Fruit fly (Drosophila melanogaster): ENCODE data around the gene CG6324.
A peak's percentile ranks its signal among the peaks of the same experiment; 100 is the strongest.

The CG6324 gene

dm6 chrX:15482236-15482660, 6.4 kb downstream of the CG6324 start, which contains the start of gene CG6340 (continued):
- TF ChIP-seq hkb (optimal IDR thresholded peaks at IDR 0.05), result no peak
- no peak for TF ChIP-seq hkb (GFP tag; IDR thresholded peaks at IDR 0.05)
- TF ChIP-seq Hsf (GFP tag; optimal IDR thresholded peaks at IDR 0.05), result no peak
- TF ChIP-seq eve (GFP tag; optimal IDR thresholded peaks at IDR 0.05), result no peak
- TF ChIP-seq CG10366 (GFP tag; IDR thresholded peaks at IDR 0.05), result no peak
- no peak for TF ChIP-seq CG4360 (GFP tag; IDR thresholded peaks at IDR 0.05)
- TF ChIP-seq gsb-n (tag; optimal IDR thresholded peaks at IDR 0.05), result no peak
- TF ChIP-seq maf-S (GFP tag; optimal IDR thresholded peaks at IDR 0.05), result no peak
- peak; percentile 21 for TF ChIP-seq CG4617 (GFP tag; optimal IDR thresholded peaks at IDR 0.05; ENCODE audit: borderline replicate concordance)
- TF ChIP-seq Dfd (GFP tag; optimal IDR thresholded peaks at IDR 0.05), result no peak
- TF ChIP-seq Bgb (GFP tag; IDR thresholded peaks at IDR 0.05; ENCODE audit: partially characterized antibody), result peak; percentile 86
- TF ChIP-seq Xrp1 (GFP tag; IDR thresholded peaks at IDR 0.05), result no peak
- no peak for TF ChIP-seq CG1233 (GFP tag; optimal IDR thresholded peaks at IDR 0.05)
- TF ChIP-seq ab (GFP tag; optimal IDR thresholded peaks at IDR 0.05), result no peak
- no peak for TF ChIP-seq BtbVII (GFP tag; optimal IDR thresholded peaks at IDR 0.05)
- TF ChIP-seq hth (optimal IDR thresholded peaks at IDR 0.05), result no peak
- no peak for TF ChIP-seq da (GFP tag; optimal IDR thresholded peaks at IDR 0.05)
- no peak for TF ChIP-seq CG16779 (GFP tag; IDR thresholded peaks at IDR 0.05)
- no peak for TF ChIP-seq tap (tag; optimal IDR thresholded peaks at IDR 0.05)
- TF ChIP-seq PHDP (tag; optimal IDR thresholded peaks at IDR 0.05), result no peak
- no peak for TF ChIP-seq CrebB (tag; optimal IDR thresholded peaks at IDR 0.05)
- no peak for TF ChIP-seq cato (GFP tag; optimal IDR thresholded peaks at IDR 0.05; ENCODE audit: borderline replicate concordance)
- peak; percentile 84 for TF ChIP-seq BEAF-32 (GFP tag; optimal IDR thresholded peaks at IDR 0.05)
- no peak for TF ChIP-seq Doc2 (GFP tag; IDR thresholded peaks at IDR 0.05)
- no peak for TF ChIP-seq C15 (GFP tag; IDR thresholded peaks at IDR 0.05)
- no peak for TF ChIP-seq Nf-YB (GFP tag; optimal IDR thresholded peaks at IDR 0.05)
- TF ChIP-seq Sry-β (GFP tag; optimal IDR thresholded peaks at IDR 0.05), result no peak
- no peak for TF ChIP-seq Gug (GFP tag; IDR thresholded peaks at IDR 0.05)
- no peak for TF ChIP-seq Tbp (GFP tag; optimal IDR thresholded peaks at IDR 0.05)
- TF ChIP-seq Antp (GFP tag; optimal IDR thresholded peaks at IDR 0.05), result no peak
- peak; percentile 50 for TF ChIP-seq Med (GFP tag)
- TF ChIP-seq Asciz (GFP tag; optimal IDR thresholded peaks at IDR 0.05), result no peak
- TF ChIP-seq trem (tag; optimal IDR thresholded peaks at IDR 0.05), result no peak
- TF ChIP-seq CG15601 (tag; optimal IDR thresholded peaks at IDR 0.05), result peak; percentile 1
- no peak for TF ChIP-seq CG11456 (GFP tag; IDR thresholded peaks at IDR 0.05)
- peak; percentile 53; the same call in 1 of the 2 replicates for TF ChIP-seq CG42726 (GFP tag; IDR thresholded peaks at IDR 0.05; ENCODE audit: partially characterized antibody)
- TF ChIP-seq CG6254 (GFP tag; optimal IDR thresholded peaks at IDR 0.05), result no peak
- TF ChIP-seq Dp (GFP tag; optimal IDR thresholded peaks at IDR 0.05), result peak; percentile 72
- no peak for TF ChIP-seq pan (optimal IDR thresholded peaks at IDR 0.05)
- TF ChIP-seq pan (GFP tag; optimal IDR thresholded peaks at IDR 0.05 in 1 of 2, IDR thresholded peaks at IDR 0.05 in 1 of 2), result no peak
- TF ChIP-seq Atf-2 (GFP tag; optimal IDR thresholded peaks at IDR 0.05), result no peak
- no peak for TF ChIP-seq CG8944 (GFP tag; optimal IDR thresholded peaks at IDR 0.05)
- TF ChIP-seq Aef1 (GFP tag; IDR thresholded peaks at IDR 0.05), result no peak
- TF ChIP-seq CG9215 (GFP tag; IDR thresholded peaks at IDR 0.05), result no peak
- no peak for TF ChIP-seq NfI (GFP tag; optimal IDR thresholded peaks at IDR 0.05)
- TF ChIP-seq kah (GFP tag; optimal IDR thresholded peaks at IDR 0.05), result no peak
- TF ChIP-seq CG8089 (GFP tag; optimal IDR thresholded peaks at IDR 0.05), result no peak
- no peak for TF ChIP-seq Spps (tag; optimal IDR thresholded peaks at IDR 0.05)
- TF ChIP-seq esg (GFP tag; conservative IDR thresholded peaks at IDR 0.05), result no peak
- no peak for TF ChIP-seq CG9876 (GFP tag; optimal IDR thresholded peaks at IDR 0.05)
- no peak for TF ChIP-seq lola (GFP tag; optimal IDR thresholded peaks at IDR 0.05)
- TF ChIP-seq CG6791 (GFP tag; IDR thresholded peaks at IDR 0.05; ENCODE audit: partially characterized antibody), result peak; percentile 84
